Fruit fly (Drosophila melanogaster) Kc167 (cell line): ENCODE measurements around the gene Cfp1.

Experiments
- Myc ChIP-seq: fragments of >200 bp; optimal IDR thresholded peaks from 2 replicates; lab custom pipeline; 2017; ENCODE audit warnings: missing external identifiers
- Sin3A ChIP-seq: fragments of >200 bp; optimal IDR thresholded peaks from 2 replicates; lab custom pipeline; 2018; ENCODE audit warnings: missing external identifiers
- h ChIP-seq: fragments of >200 bp; optimal IDR thresholded peaks from 3 replicates; lab custom pipeline; 2018; ENCODE audit warnings: missing external identifiers
- insv ChIP-seq: fragments of >200 bp; optimal IDR thresholded peaks from 3 replicates; lab custom pipeline; 2018; ENCODE audit warnings: missing external identifiers
- psq ChIP-seq: fragments of >200 bp; optimal IDR thresholded peaks from 2 replicates; lab custom pipeline; 2017; ENCODE audit warnings: missing external identifiers
- ttk ChIP-seq: sonication (Bioruptor generic); optimal IDR thresholded peaks from 2 replicates; lab custom pipeline; 2017; ENCODE audit warnings: missing external identifiers

The Cfp1 gene

DNA sequence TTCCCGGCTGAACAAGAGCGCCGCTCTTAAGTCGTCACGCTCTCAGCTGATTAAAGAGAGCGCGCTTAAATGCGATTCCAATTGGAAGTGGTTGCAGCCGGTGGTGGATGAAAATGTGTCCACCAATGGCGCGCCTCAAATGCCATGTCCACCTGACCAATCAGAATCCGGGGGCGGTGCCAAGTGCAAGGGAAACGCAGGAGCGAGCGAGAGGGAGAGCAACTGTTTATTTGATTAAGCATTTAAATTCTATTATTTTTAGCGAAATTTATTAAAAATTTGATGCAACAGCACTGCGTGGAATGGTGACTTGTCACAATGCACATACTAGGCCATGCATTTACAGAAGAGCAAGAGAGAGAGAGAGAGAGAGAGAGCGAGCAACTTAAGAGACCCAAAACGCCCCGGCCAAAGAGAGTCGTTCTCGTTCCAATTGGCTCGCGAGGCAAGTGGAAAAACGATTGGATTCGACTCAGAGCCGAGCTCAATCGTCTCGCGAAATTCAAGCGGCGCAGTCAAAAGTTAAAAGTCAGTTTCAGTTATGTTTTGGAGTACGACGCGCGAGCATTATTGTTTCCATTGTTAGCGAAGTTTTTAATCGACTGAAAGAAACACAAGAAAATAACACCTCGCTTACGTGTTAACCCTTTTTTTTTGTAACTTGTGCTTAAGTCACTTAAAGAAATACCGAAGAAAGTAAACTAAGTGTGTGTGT lies 11.4 kb upstream of the Cfp1 start, which contains the start of gene lz:
Gene lz, plus strand, starts transcription at position 626 of the 715 bp plus-strand sequence.
- TF ChIP-seq insv (lab: Kevin White, UChicago) (no peak), ttk (lab: Kevin White, UChicago) (no peak), Myc (lab: Kevin White, UChicago) (no peak), psq (lab: Kevin White, UChicago) (no peak), Sin3A (lab: Kevin White, UChicago) (no peak), h (no peak)

DNA sequence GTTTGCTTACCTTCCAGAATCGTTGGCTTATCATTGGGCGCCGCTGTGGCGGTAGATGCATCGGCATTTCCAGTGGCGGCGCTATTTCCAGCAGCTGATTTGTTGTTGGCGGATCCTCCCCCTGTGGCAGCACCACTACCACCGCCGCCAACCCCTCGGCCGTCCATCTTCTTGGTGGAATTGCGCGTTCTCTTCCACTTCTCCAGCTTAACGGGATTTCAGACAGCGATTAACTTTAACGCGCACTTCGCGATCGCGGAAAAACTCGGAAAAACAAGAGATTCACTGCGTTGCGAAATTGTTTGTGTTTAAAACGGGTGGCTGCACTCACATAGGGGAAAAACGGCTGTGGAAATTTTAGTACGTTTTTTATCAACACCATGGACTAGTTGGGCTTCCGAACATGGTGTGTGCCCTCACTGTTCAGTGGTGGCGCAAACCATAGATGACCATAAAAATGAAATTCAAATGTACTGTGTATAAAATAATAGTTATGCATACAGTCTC lies 10.1 kb upstream of the Cfp1 start, which contains the start of gene c11.1:
Gene c11.1, minus strand, starts transcription at position 335 of the 507 bp plus-strand sequence.
- TF ChIP-seq ttk (lab: Kevin White, UChicago) = no peak

DNA sequence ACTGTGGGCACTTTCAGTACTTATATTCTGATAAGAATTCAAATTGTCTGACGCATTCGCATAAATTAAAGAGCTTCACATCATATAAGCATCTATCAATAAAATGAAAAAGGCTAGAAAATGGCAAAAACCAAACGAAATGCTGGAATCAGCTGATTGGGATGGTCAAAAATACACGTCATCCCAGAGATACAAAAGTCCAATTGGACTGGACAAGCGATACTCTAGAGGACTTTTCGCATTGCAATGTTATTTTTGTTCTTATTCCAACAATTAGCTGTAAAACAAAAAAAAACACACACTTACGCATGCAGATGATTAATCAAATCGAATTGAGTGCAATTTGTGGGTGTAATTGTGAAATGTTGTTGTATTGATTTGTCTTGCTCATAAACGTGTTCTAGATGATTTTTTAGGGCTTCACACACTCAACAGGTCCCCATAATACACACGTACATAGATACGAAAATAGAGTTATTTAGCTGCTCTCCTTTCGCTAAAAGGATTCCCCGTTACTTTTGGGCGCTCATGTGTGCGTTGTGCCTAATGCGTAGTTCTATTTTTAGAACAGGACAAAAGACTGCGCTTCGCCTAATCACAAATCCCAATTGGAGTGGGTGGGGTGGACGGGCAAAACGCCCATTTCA lies 9.4 kb upstream of the Cfp1 start:
- TF ChIP-seq Sin3A (lab: Kevin White, UChicago) (no peak), psq (lab: Kevin White, UChicago) (no peak), Myc (lab: Kevin White, UChicago) (no peak)

DNA sequence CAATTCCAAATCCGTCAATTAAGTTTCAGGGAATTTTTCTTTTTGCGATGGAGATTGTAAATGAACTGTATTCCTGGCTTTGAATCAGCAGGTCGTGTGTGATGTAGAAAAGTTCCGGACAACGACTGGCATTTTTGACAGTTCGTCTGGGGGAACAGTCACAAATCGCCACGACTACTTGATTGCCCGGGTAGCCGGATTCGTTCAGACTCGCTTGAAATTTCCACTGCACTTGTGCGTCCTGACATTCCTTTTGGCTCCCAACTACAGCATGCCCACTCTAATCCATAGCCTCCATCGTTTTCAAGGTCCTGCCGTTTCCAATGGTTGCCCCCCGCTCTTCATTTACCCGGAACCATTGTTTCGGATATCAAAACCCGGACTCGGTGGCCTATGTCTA lies 2.9 kb downstream of the Cfp1 start, which contains the start of gene CG17440:
Gene CG17440, minus strand, starts transcription at position 101 of the 400 bp plus-strand sequence.
- no peak for TF ChIP-seq Myc (lab: Kevin White, UChicago)
- no peak for TF ChIP-seq insv (lab: Kevin White, UChicago)
- TF ChIP-seq ttk (lab: Kevin White, UChicago) = no peak
- no peak for TF ChIP-seq h
- no peak for TF ChIP-seq psq (lab: Kevin White, UChicago)
- no peak for TF ChIP-seq Sin3A (lab: Kevin White, UChicago)

DNA sequence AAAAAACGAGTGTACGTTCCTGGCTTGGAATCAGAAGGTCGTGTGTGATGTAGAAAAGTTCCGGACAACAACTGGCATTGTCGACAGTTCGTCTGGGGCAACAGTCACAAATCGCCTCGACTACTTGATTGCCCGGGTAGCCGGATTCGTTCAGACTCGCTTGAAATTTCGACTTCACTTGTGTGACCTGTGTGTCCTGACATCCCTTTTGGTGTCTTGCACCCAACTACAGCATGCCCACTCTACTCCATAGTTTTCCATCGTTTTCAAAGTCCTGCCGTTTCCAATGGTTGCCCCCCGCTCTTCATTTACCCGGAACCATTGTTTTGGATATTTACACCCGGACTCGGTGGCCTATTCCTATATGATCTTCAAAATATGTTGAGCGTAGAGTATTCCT lies 5.2 kb downstream of the Cfp1 start, which contains the start of gene Erk7:
Gene Erk7, minus strand, starts transcription at position 101 of the 400 bp plus-strand sequence.
- TF ChIP-seq Myc (lab: Kevin White, UChicago) = no peak

DNA sequence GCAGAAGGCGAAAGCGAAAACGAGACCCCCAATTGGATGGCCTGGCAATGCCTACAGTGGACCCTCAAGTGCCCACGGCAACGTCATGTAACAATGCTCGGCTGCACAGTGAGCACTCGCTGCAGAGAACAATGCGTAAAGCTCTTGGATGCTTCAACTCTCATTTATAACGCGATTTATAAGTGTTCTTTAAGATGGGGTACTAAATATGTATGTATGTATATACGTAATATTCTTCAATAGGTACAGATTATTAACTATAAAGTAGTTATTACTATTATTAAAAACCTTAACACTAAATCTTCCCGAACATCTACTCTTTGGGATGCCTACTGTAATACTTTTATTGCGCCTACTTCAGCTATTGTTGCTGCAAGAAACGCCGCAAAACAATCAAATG lies 6.7 kb downstream of the Cfp1 start:
- TF ChIP-seq psq (lab: Kevin White, UChicago) (no peak), h (no peak), Sin3A (lab: Kevin White, UChicago) (no peak), insv (lab: Kevin White, UChicago) (no peak), ttk (lab: Kevin White, UChicago) (no peak), Myc (lab: Kevin White, UChicago) (no peak)

DNA sequence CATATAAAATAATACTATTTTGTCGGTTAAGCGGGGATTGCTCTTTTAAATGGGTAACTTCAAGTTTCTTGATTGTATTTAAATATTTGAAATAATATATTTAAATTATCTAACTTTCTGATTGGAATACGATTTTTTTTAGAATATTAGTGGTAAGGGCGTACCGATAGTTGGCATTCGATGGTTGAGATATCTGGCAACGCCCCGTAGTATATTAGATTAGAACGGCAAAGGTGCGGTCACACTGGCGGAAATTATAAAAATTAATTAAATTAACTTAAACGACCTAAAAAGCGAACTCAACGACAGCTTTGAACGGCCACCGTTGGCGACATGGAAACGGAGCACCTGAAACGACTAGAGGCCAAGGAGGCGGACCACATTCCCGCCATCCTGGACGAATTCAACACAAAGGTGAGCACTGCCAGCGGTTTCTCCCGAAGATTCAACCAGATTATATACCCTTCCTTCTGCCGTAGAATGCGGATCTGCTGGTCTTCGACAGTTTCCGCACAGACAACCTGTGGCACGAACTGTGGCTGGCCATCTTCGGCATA lies 16.7 kb downstream of the Cfp1 start, which contains the start of gene ric8a:
Gene ric8a, plus strand, starts transcription at position 205 of the 557 bp plus-strand sequence.
- no peak for TF ChIP-seq Myc (lab: Kevin White, UChicago)
- TF ChIP-seq insv (lab: Kevin White, UChicago) = no peak
- no peak for TF ChIP-seq psq (lab: Kevin White, UChicago)
- TF ChIP-seq Sin3A (lab: Kevin White, UChicago) = no peak
- TF ChIP-seq h = no peak
- no peak for TF ChIP-seq ttk (lab: Kevin White, UChicago)

DNA sequence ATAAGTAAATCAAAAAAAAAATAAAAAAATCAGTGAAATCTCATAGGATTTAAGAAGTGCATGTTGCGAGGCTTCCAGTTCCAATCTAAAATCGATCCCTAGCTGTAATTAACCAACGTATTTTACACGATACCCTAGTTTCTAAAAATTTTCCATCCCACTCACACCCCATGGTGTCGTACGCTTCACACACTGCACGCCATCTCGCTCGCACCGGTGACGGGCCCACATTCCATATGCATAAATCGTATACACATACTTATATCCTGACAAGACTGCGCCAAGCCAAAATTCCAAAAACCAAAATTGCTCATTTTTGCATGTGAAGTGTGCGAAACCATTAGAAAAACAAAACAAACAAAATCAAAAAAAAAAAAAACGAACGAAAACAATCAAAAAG lies 17.7 kb downstream of the Cfp1 start:
- no peak for TF ChIP-seq insv (lab: Kevin White, UChicago)
- TF ChIP-seq h = no peak
- TF ChIP-seq Sin3A (lab: Kevin White, UChicago) = no peak
- no peak for TF ChIP-seq ttk (lab: Kevin White, UChicago)
- TF ChIP-seq Myc (lab: Kevin White, UChicago) = no peak
- no peak for TF ChIP-seq psq (lab: Kevin White, UChicago)

DNA sequence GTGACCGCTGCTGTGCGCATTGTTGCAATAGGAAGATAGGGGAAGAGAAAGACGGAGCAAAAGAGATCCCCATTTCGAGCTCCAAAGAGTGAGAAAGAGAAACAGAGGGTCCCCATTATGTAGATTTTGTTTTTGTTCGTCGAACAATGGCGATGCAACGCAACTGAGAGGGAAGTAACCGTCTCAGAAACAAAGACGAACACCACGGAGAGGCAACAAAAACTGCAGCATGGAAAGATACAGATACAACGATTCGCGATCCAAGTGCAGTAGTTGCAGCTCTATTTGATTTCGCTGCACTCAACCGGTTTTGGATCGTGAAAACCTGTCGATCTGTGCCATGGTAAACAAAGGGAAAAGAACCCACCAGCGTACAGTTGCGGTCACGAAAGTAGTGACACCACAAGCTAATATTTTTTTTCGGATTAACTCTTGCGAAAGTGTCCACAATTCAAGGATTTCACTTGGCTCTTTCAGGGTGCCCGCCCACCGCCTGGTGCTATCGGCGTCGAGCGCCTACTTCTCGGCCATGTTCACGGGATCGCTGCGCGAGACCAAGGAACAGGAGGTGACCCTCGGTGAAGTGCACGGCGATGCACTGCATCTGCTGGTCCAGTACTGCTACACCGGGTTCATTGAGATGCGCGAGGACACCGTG lies 20.6 kb downstream of the Cfp1 start:
- TF ChIP-seq Myc (lab: Kevin White, UChicago) (no peak), psq (lab: Kevin White, UChicago) (no peak), Sin3A (lab: Kevin White, UChicago) (no peak), h (no peak), insv (lab: Kevin White, UChicago) (no peak), ttk (lab: Kevin White, UChicago) (no peak)

DNA sequence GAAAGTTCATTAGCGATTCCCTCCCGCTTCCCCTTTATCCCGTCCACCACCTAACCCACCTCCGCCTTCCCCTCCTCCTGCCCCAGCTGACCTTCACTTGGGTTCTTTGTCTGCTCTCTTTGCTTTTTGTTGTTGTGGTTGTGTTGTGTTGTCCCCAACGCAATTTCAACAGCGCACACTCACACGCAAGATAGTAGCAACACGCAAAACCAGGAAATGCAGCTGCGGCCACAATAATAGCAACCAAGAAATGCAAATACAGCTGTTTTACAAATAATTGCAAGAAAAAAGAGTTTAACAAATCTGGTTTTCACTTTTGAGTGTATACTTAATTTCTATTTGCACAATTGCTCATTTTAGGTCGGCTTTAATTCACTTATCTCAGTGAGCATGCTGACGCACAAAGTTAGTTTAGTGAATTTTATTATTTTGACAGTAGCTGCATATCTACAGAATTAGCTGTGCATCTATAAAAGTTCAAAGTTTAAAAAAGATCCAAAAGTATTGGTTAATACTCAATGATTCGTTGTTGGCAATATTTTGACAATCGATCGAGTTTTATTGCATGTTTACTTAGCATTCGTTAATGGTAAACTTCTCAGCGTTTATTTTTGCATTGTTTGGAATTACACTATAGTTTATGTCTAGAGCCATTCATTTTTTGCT lies 21.4 kb downstream of the Cfp1 start:
- TF ChIP-seq Sin3A (lab: Kevin White, UChicago) = no peak
- no peak for TF ChIP-seq insv (lab: Kevin White, UChicago)
- TF ChIP-seq Myc (lab: Kevin White, UChicago) = no peak
- no peak for TF ChIP-seq psq (lab: Kevin White, UChicago)
- TF ChIP-seq ttk (lab: Kevin White, UChicago) = no peak
- TF ChIP-seq h = no peak
